Worm (Caenorhabditis elegans) whole organism, L4 larva: Measurements from ENCODE around the gene pdfr-1.

Experiments
- F37D6.2 ChIP-seq: sonication (generic microtip); optimal IDR thresholded peaks from 2 replicates; lab custom pipeline; 2016; ENCODE audit warnings: mild to moderate bottlenecking, missing genetic modification characterization, missing compliant biosample characterization
- T20F7.1 ChIP-seq: fragments of 200-800 bp; sonication (Bioruptor generic); optimal IDR thresholded peaks from 2 replicates; lab custom pipeline; 2018; ENCODE audit warnings: mild to moderate bottlenecking, missing genetic modification characterization, missing compliant biosample characterization
- aha-1 ChIP-seq: fragments of 150-350 bp; peaks from one replicate; lab custom pipeline; 2014; ENCODE audit warnings: missing biosample characterization, missing genetic modification characterization
- aly-2 ChIP-seq: sonication (generic microtip); optimal IDR thresholded peaks from 2 replicates; lab custom pipeline; 2018; ENCODE audit warnings: missing biosample characterization, missing genetic modification characterization
- ama-1 ChIP-seq: fragments of 150-350 bp; optimal IDR thresholded peaks from 2 replicates; lab custom pipeline; 2014; ENCODE audit warnings: inconsistent platforms, mixed read lengths
- attf-4 ChIP-seq: sonication (generic microtip); optimal IDR thresholded peaks from 3 replicates; lab custom pipeline; 2017; ENCODE audit warnings: missing biosample characterization, missing genetic modification characterization
- ceh-82 ChIP-seq: sonication (generic microtip); optimal IDR thresholded peaks from 2 replicates; lab custom pipeline; 2017; ENCODE audit warnings: missing biosample characterization, missing genetic modification characterization
- cey-2 ChIP-seq: sonication (generic microtip); optimal IDR thresholded peaks from 3 replicates; lab custom pipeline; 2017; ENCODE audit warnings: missing genetic modification characterization, mild to moderate bottlenecking, missing compliant biosample characterization, antibody characterized with exemption, borderline replicate concordance; ENCODE audit not compliant: insufficient read depth
- ctbp-1 ChIP-seq: fragments of 200-800 bp; sonication (Bioruptor generic); IDR thresholded peaks from 2 replicates; pipeline ENCODE4 v1.3.6; 2022; ENCODE audit warnings: missing genetic modification reagents, missing genetic modification characterization, missing compliant biosample characterization
- daf-12 ChIP-seq: fragments of 150-350 bp; optimal IDR thresholded peaks from 2 replicates; lab custom pipeline; 2014; ENCODE audit warnings: missing biosample characterization, missing genetic modification reagents, missing genetic modification characterization
- dmd-6 ChIP-seq: fragments of 200-800 bp; sonication (Bioruptor generic); IDR thresholded peaks from 2 replicates; pipeline ENCODE4 v1.3.6; 2022; ENCODE audit warnings: missing genetic modification reagents, missing genetic modification characterization, missing compliant biosample characterization
- egl-27 ChIP-seq: sonication (generic microtip); optimal IDR thresholded peaks from 3 replicates; lab custom pipeline; 2017; ENCODE audit warnings: missing biosample characterization, missing genetic modification reagents, missing genetic modification characterization
- fkh-10 ChIP-seq: fragments of 150-350 bp; optimal IDR thresholded peaks from 2 replicates; lab custom pipeline; 2014; ENCODE audit warnings: missing biosample characterization, missing genetic modification reagents, missing genetic modification characterization
- fos-1 ChIP-seq: fragments of 150-350 bp; optimal IDR thresholded peaks from 2 replicates; lab custom pipeline; 2014; ENCODE audit warnings: missing biosample characterization, missing genetic modification characterization
- hif-1 ChIP-seq, 2 experiments: sonication (generic microtip); optimal IDR thresholded peaks; 2 replicates each; lab custom pipeline; 2016 to 2017; ENCODE audit warnings: missing compliant biosample characterization in 2 of 2, missing genetic modification characterization in 2 of 2, missing genetic modification reagents in 2 of 2, missing genotype in 2 of 2, mild to moderate bottlenecking in 1 of 2
- jun-1 ChIP-seq: fragments of 150-350 bp; optimal IDR thresholded peaks from 2 replicates; lab custom pipeline; 2014; ENCODE audit warnings: missing biosample characterization, missing genetic modification reagents, missing genetic modification characterization
- lim-7 ChIP-seq: fragments of 200-800 bp; sonication (Bioruptor generic); IDR thresholded peaks from 2 replicates; pipeline ENCODE4 v1.3.6; 2022; ENCODE audit warnings: missing genetic modification characterization, missing compliant biosample characterization
- lin-13 ChIP-seq: fragments of 150-350 bp; optimal IDR thresholded peaks from 2 replicates; lab custom pipeline; 2014; ENCODE audit warnings: missing biosample characterization, missing genetic modification reagents, missing genetic modification characterization
- lin-29 ChIP-seq: fragments of 200-800 bp; sonication (Bioruptor generic); IDR thresholded peaks from 2 replicates; pipeline ENCODE4 v1.3.6; 2022; ENCODE audit warnings: missing genetic modification reagents, missing genetic modification characterization, missing compliant biosample characterization
- mes-2 ChIP-seq: sonication (generic microtip); optimal IDR thresholded peaks from 2 replicates; lab custom pipeline; 2016; ENCODE audit warnings: missing genotype, mild to moderate bottlenecking, missing genetic modification characterization, missing compliant biosample characterization; ENCODE audit not compliant: poor library complexity, severe bottlenecking
- nhr-102 ChIP-seq: sonication (generic microtip); optimal IDR thresholded peaks from 2 replicates; lab custom pipeline; 2016; ENCODE audit warnings: mild to moderate bottlenecking, missing genetic modification characterization, moderate library complexity, missing compliant biosample characterization
- nhr-11 ChIP-seq: fragments of 150-350 bp; optimal IDR thresholded peaks from 2 replicates; lab custom pipeline; 2014; ENCODE audit warnings: missing biosample characterization, missing genetic modification characterization
- nhr-111 ChIP-seq: fragments of 200-800 bp; sonication (Bioruptor generic); optimal IDR thresholded peaks from 2 replicates; lab custom pipeline; 2018; ENCODE audit warnings: mild to moderate bottlenecking, missing genetic modification characterization, missing compliant biosample characterization
- nhr-237 ChIP-seq: sonication (generic microtip); optimal IDR thresholded peaks from 2 replicates; lab custom pipeline; 2017; ENCODE audit warnings: missing biosample characterization, missing genetic modification characterization
- nhr-25 ChIP-seq: sonication (generic microtip); optimal IDR thresholded peaks from 2 replicates; lab custom pipeline; 2017; ENCODE audit warnings: missing genetic modification characterization, mild to moderate bottlenecking, missing compliant biosample characterization, antibody characterized with exemption, moderate library complexity, borderline replicate concordance; ENCODE audit not compliant: insufficient read depth
- nhr-28 ChIP-seq: fragments of 150-350 bp; optimal IDR thresholded peaks from 2 replicates; lab custom pipeline; 2014; ENCODE audit warnings: missing biosample characterization, missing genetic modification characterization
- nhr-48 ChIP-seq: sonication (generic microtip); optimal IDR thresholded peaks from 2 replicates; lab custom pipeline; 2016; ENCODE audit warnings: mild to moderate bottlenecking, missing genetic modification characterization, missing compliant biosample characterization
- nhr-76 ChIP-seq: fragments of 150-350 bp; optimal IDR thresholded peaks from 2 replicates; lab custom pipeline; 2014; ENCODE audit warnings: missing biosample characterization, missing genetic modification characterization
- pha-4 ChIP-seq, 2 experiments: fragments of 150-350 bp in 1 of 2; fragments of 200-800 bp in 1 of 2; sonication (Bioruptor generic) in 1 of 2; IDR thresholded peaks in 1 of 2; optimal IDR thresholded peaks in 1 of 2; 2 replicates each; pipeline versions ENCODE4 v1.3.6 to Lab custom; 2014 to 2022; ENCODE audit warnings: missing genetic modification characterization in 2 of 2, missing genetic modification reagents in 2 of 2, missing biosample characterization in 1 of 2, missing compliant biosample characterization in 1 of 2
- tra-1 ChIP-seq: fragments of 200-800 bp; sonication (Bioruptor generic); IDR thresholded peaks from 2 replicates; pipeline ENCODE4 v1.3.6; 2022; ENCODE audit warnings: missing genetic modification reagents, missing genetic modification characterization, missing compliant biosample characterization
- unc-62 ChIP-seq, 3 experiments: fragments of 150-350 bp in 1 of 3; sonication (generic microtip); optimal IDR thresholded peaks in 2 of 3; peaks in 1 of 3; 1 replicate in 1 of 3; 2 replicates in 2 of 3; lab custom pipeline; 2014 to 2017; ENCODE audit warnings: missing biosample characterization in 3 of 3, missing genetic modification characterization in 3 of 3, missing genetic modification reagents in 3 of 3, missing genotype in 1 of 3
- vab-7 ChIP-seq: fragments of 200-800 bp; sonication (Bioruptor generic); IDR thresholded peaks from 2 replicates; pipeline ENCODE4 v1.3.6; 2022; ENCODE audit warnings: missing genetic modification reagents, missing genetic modification characterization, missing compliant biosample characterization
- zfp-3 ChIP-seq: fragments of 200-800 bp; sonication (Bioruptor generic); conservative IDR thresholded peaks from 2 replicates; pipeline ENCODE4 v1.3.6; 2022; ENCODE audit warnings: missing genetic modification reagents, missing genetic modification characterization, missing compliant biosample characterization

The pdfr-1 gene

DNA sequence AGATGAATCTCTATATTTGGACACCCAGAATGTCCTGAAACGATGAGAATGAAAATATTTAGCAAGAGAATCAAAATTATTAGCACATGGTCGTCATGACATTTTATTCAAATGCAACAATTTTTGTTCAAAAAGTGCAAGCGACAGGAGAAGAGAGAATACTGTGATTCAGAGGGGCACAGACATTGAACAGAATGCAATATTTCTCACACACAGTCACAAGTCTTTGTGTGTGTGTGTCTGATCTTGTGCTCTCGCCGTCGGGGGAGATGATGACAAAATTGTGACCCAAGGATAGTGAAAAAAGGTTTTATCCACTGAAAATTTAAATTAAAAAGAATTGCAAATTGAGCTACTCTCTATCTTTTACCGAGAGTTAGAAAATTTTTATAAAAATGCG, 48.7 kb downstream of the pdfr-1 start (continued):
- TF ChIP-seq ama-1 = no peak
- TF ChIP-seq vab-7 (GFP tag; lab: Robert Waterston, UW) = no peak
- TF ChIP-seq dmd-6 (GFP tag; lab: Robert Waterston, UW) = no peak
- TF ChIP-seq, all 104 proteins: peak for 4

DNA sequence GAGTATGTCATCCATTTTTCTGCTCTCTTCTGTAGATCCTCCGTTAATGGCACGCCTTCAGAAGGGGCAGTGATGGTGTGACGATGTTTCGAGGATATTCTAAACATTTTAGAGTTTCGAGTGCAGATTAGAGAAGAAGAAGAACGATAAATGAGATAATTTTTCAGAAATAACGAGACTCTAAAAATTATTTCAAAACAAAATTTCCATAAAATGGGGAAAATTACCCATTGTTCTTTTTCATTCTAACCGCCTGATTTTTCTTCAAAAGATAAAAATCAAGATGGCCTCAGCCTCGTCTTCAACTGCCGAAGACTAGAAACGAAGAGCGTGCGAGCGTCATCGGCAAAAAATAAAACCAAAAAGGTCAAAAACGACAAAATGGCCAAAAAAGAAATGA, 50.8 kb downstream of the pdfr-1 start, which contains the start of gene let-765:
TSS of gene let-765 (minus strand) at position 101 of the 400 bp plus-strand sequence.
- TF ChIP-seq lim-7 (GFP tag; lab: Robert Waterston, UW) = no peak
- no peak for TF ChIP-seq attf-4
- TF ChIP-seq fkh-10 (GFP tag; lab: Kevin White, UChicago) = no peak
- TF ChIP-seq daf-12 = no peak
- TF ChIP-seq pha-4 (GFP tag; IDR thresholded peaks at IDR 0.05; lab: Robert Waterston, UW) = no peak
- no peak for TF ChIP-seq pha-4 (tag; optimal IDR thresholded peaks at IDR 0.05; lab: Kevin White, UChicago)
- TF ChIP-seq nhr-237 (tag; lab: Kevin White, UChicago) = no peak

ce11 chrIII:6594069-6594468, 57.8 kb downstream of the pdfr-1 start:
- TF ChIP-seq aha-1 (tag; lab: Kevin White, UChicago) (peak; percentile 69), unc-62 (GFP tag; optimal IDR thresholded peaks at IDR 0.05 in 1 of 2; lab: Kevin White, UChicago) (peak in 1 of 2 experiments; percentile 71), unc-62 (tag; optimal IDR thresholded peaks at IDR 0.05; lab: Kevin White, UChicago) (no peak), nhr-28 (tag; lab: Kevin White, UChicago) (no peak)

- TF ChIP-seq ceh-82 (tag; lab: Kevin White, UChicago) (no peak), vab-7 (GFP tag; lab: Robert Waterston, UW) (no peak), lim-7 (GFP tag; lab: Robert Waterston, UW) (no peak)
- TF ChIP-seq, all 104 proteins: peak for 0
These were observed 59.8 kb downstream of the pdfr-1 start, which contains the start of gene F20H11.1 for ce11 chrIII:6592075-6592474. TSS of gene F20H11.1 (minus strand) at chrIII:6592175.

ce11 chrIII:6589499-6589898, 62.4 kb downstream of the pdfr-1 start:
- TF ChIP-seq egl-27 (tag; lab: Kevin White, UChicago) = no peak
- TF ChIP-seq aly-2 (tag; lab: Kevin White, UChicago) = no peak
- TF ChIP-seq unc-62 (GFP tag; optimal IDR thresholded peaks at IDR 0.05 in 1 of 2; lab: Kevin White, UChicago) = peak in 1 of 2 experiments; percentile 92
- TF ChIP-seq unc-62 (tag; optimal IDR thresholded peaks at IDR 0.05; lab: Kevin White, UChicago) = no peak
- no peak for TF ChIP-seq nhr-28 (tag; lab: Kevin White, UChicago)
- no peak for TF ChIP-seq fkh-10 (GFP tag; lab: Kevin White, UChicago)
- no peak for TF ChIP-seq fos-1
- no peak for TF ChIP-seq lin-29 (GFP tag; lab: Robert Waterston, UW)
- TF ChIP-seq cey-2 (tag; lab: Kevin White, UChicago) = no peak
- no peak for TF ChIP-seq hif-1 (tag; optimal IDR thresholded peaks at IDR 0.05; lab: Kevin White, UChicago)

ce11 chrIII:6587564-6587963, 64.3 kb downstream of the pdfr-1 start, which contains the start of gene ddo-3:
TSS of gene ddo-3 (plus strand) at chrIII:6587864.
- TF ChIP-seq vab-7 (GFP tag; lab: Robert Waterston, UW) (no peak), nhr-25 (no peak), nhr-76 (tag; lab: Kevin White, UChicago) (no peak), unc-62 (GFP tag; optimal IDR thresholded peaks at IDR 0.05 in 1 of 2; lab: Kevin White, UChicago) (no peak), unc-62 (tag; optimal IDR thresholded peaks at IDR 0.05; lab: Kevin White, UChicago) (no peak), zfp-3 (GFP tag; lab: Robert Waterston, UW) (no peak), nhr-102 (tag; lab: Kevin White, UChicago) (no peak), mes-2 (tag; lab: Kevin White, UChicago) (no peak), F37D6.2 (tag; lab: Kevin White, UChicago) (no peak), ctbp-1 (no peak), T20F7.1 (GFP tag; lab: Kevin White, UChicago) (no peak), pha-4 (GFP tag; IDR thresholded peaks at IDR 0.05; lab: Robert Waterston, UW) (no peak), pha-4 (tag; optimal IDR thresholded peaks at IDR 0.05; lab: Kevin White, UChicago) (no peak), jun-1 (no peak), nhr-48 (tag; lab: Kevin White, UChicago) (no peak), nhr-111 (no peak), tra-1 (GFP tag; lab: Robert Waterston, UW) (no peak), fkh-10 (GFP tag; lab: Kevin White, UChicago) (no peak), nhr-11 (tag; lab: Kevin White, UChicago) (no peak), lin-13 (GFP tag; lab: Kevin White, UChicago) (no peak)
